Worm (Caenorhabditis elegans): Measurements from ENCODE around the gene F09E10.1.

F09E10.1 gene

ce11 chrX:1521387-1521786, 18.8 kb downstream of the F09E10.1 start, which contains the start of gene toca-1:
toca-1 (minus strand) TSS chrX:1521487.
- TF ChIP-seq pha-4 (tag; optimal IDR thresholded peaks at IDR 0.05): no peak
- TF ChIP-seq mml-1 (tag; optimal IDR thresholded peaks at IDR 0.05): no peak
- TF ChIP-seq ZK546.5 (tag; optimal IDR thresholded peaks at IDR 0.05): no peak
- no peak for TF ChIP-seq lin-15B (tag; optimal IDR thresholded peaks at IDR 0.05)
- TF ChIP-seq eor-1 (tag; optimal IDR thresholded peaks at IDR 0.05): no peak
- no peak for TF ChIP-seq egl-27 (tag; optimal IDR thresholded peaks at IDR 0.05)
- no peak for TF ChIP-seq nhr-11 (tag; optimal IDR thresholded peaks at IDR 0.05)
- TF ChIP-seq ceh-28 (tag; optimal IDR thresholded peaks at IDR 0.05): no peak
- no peak for TF ChIP-seq mdl-1 (tag; optimal IDR thresholded peaks at IDR 0.05)

ce11 chrX:1522068-1522467, 19.5 kb downstream of the F09E10.1 start:
- TF ChIP-seq hmg-11 (tag; optimal IDR thresholded peaks at IDR 0.05): peak; percentile 35
- no peak for TF ChIP-seq ceh-28 (tag; optimal IDR thresholded peaks at IDR 0.05)
- TF ChIP-seq daf-12 (tag; optimal IDR thresholded peaks at IDR 0.05): no peak
- TF ChIP-seq tbx-2 (tag; optimal IDR thresholded peaks at IDR 0.05): no peak
- peak; percentile 57 for TF ChIP-seq nfya-1 (tag; optimal IDR thresholded peaks at IDR 0.05; ENCODE audit: insufficient read depth)
- TF ChIP-seq elt-1 (tag; optimal IDR thresholded peaks at IDR 0.05): no peak
- no peak for TF ChIP-seq skn-1 (tag; optimal IDR thresholded peaks at IDR 0.05)
- TF ChIP-seq lin-39 (tag; optimal IDR thresholded peaks at IDR 0.05): peak; percentile 71
- TF ChIP-seq lin-15B (tag; optimal IDR thresholded peaks at IDR 0.05): peak; percentile 5
- no peak for TF ChIP-seq ztf-11 (tag; optimal IDR thresholded peaks at IDR 0.05)
- TF ChIP-seq unc-39 (tag; optimal IDR thresholded peaks at IDR 0.05): no peak
- TF ChIP-seq nhr-11 (tag; optimal IDR thresholded peaks at IDR 0.05): no peak
- TF ChIP-seq nhr-237 (tag; optimal IDR thresholded peaks at IDR 0.05): no peak
- TF ChIP-seq elt-3 (tag; optimal IDR thresholded peaks at IDR 0.05): no peak
- TF ChIP-seq R02D3.7 (tag; optimal IDR thresholded peaks at IDR 0.05): no peak
- no peak for TF ChIP-seq pha-4 (tag; optimal IDR thresholded peaks at IDR 0.05)

ce11 chrX:1523272-1523671, 20.7 kb downstream of the F09E10.1 start:
- TF ChIP-seq sea-2 (GFP tag; optimal IDR thresholded peaks at IDR 0.05): no peak
- no peak for TF ChIP-seq hmg-11 (tag; optimal IDR thresholded peaks at IDR 0.05)
- no peak for TF ChIP-seq eor-1 (tag; optimal IDR thresholded peaks at IDR 0.05)
- no peak for TF ChIP-seq elt-3 (tag; optimal IDR thresholded peaks at IDR 0.05)
- TF ChIP-seq nhr-67 (tag; optimal IDR thresholded peaks at IDR 0.05): no peak
- no peak for TF ChIP-seq fkh-2 (tag; optimal IDR thresholded peaks at IDR 0.05)
- no peak for TF ChIP-seq ZK546.5 (tag; optimal IDR thresholded peaks at IDR 0.05)
- TF ChIP-seq nhr-25 (tag; optimal IDR thresholded peaks at IDR 0.05): no peak
- no peak for TF ChIP-seq nhr-28 (tag; optimal IDR thresholded peaks at IDR 0.05)

- TF ChIP-seq ZK546.5 (tag; optimal IDR thresholded peaks at IDR 0.05): no peak
- TF ChIP-seq aly-2 (tag; optimal IDR thresholded peaks at IDR 0.05): no peak
- no peak for TF ChIP-seq daf-12 (tag; optimal IDR thresholded peaks at IDR 0.05)
- TF ChIP-seq nhr-25 (tag; optimal IDR thresholded peaks at IDR 0.05): peak; percentile 19
- peak; percentile 26 for TF ChIP-seq ama-1 (optimal IDR thresholded peaks at IDR 0.05)
- no peak for TF ChIP-seq zag-1 (tag; optimal IDR thresholded peaks at IDR 0.05)
- TF ChIP-seq elt-3 (tag; optimal IDR thresholded peaks at IDR 0.05): no peak
- no peak for TF ChIP-seq nhr-77 (tag; optimal IDR thresholded peaks at IDR 0.05)
- peak; percentile 44 for TF ChIP-seq hmg-11 (tag; optimal IDR thresholded peaks at IDR 0.05)
- TF ChIP-seq nhr-43 (tag; optimal IDR thresholded peaks at IDR 0.05; ENCODE audit: poor library complexity, severe bottlenecking): no peak
- no peak for TF ChIP-seq skn-1 (tag; optimal IDR thresholded peaks at IDR 0.05)
- peak; percentile 59 for TF ChIP-seq nfya-1 (tag; optimal IDR thresholded peaks at IDR 0.05; ENCODE audit: insufficient read depth)
- TF ChIP-seq nhr-11 (tag; optimal IDR thresholded peaks at IDR 0.05): no peak
- no peak for TF ChIP-seq nhr-67 (tag; optimal IDR thresholded peaks at IDR 0.05)
- TF ChIP-seq mml-1 (tag; optimal IDR thresholded peaks at IDR 0.05): no peak
- TF ChIP-seq nhr-23 (tag; optimal IDR thresholded peaks at IDR 0.05): peak; percentile 62
- TF ChIP-seq lin-15B (tag; optimal IDR thresholded peaks at IDR 0.05): no peak
- TF ChIP-seq fkh-2 (tag; optimal IDR thresholded peaks at IDR 0.05): no peak
- TF ChIP-seq pha-4 (tag; optimal IDR thresholded peaks at IDR 0.05): peak; percentile 34
- TF ChIP-seq egl-27 (tag; optimal IDR thresholded peaks at IDR 0.05): no peak
- no peak for TF ChIP-seq elt-2 (tag; optimal IDR thresholded peaks at IDR 0.05)
- no peak for TF ChIP-seq ceh-16 (tag; optimal IDR thresholded peaks at IDR 0.05)
- TF ChIP-seq ceh-28 (tag; optimal IDR thresholded peaks at IDR 0.05): no peak
- TF ChIP-seq ceh-9 (tag; optimal IDR thresholded peaks at IDR 0.05): no peak
- no peak for TF ChIP-seq snpc-4 (tag; optimal IDR thresholded peaks at IDR 0.05)
- no peak for TF ChIP-seq tbx-2 (tag; optimal IDR thresholded peaks at IDR 0.05)
- no peak for TF ChIP-seq nhr-12 (tag; optimal IDR thresholded peaks at IDR 0.05)
- TF ChIP-seq nhr-28 (tag; optimal IDR thresholded peaks at IDR 0.05): no peak
- TF ChIP-seq egl-5 (tag; optimal IDR thresholded peaks at IDR 0.05): peak; percentile 64
- TF ChIP-seq unc-39 (tag; optimal IDR thresholded peaks at IDR 0.05): no peak
- no peak for TF ChIP-seq jun-1 (tag; optimal IDR thresholded peaks at IDR 0.05)
- no peak for TF ChIP-seq nhr-237 (tag; optimal IDR thresholded peaks at IDR 0.05)
- TF ChIP-seq ztf-4 (tag; optimal IDR thresholded peaks at IDR 0.05): no peak
- TF ChIP-seq elt-1 (tag; optimal IDR thresholded peaks at IDR 0.05): no peak
- no peak for TF ChIP-seq mdl-1 (tag; optimal IDR thresholded peaks at IDR 0.05)
- TF ChIP-seq pqm-1 (tag; optimal IDR thresholded peaks at IDR 0.05): no peak
- peak; percentile 41 for TF ChIP-seq lsy-12 (tag; optimal IDR thresholded peaks at IDR 0.05)
- no peak for TF ChIP-seq ceh-82 (tag; optimal IDR thresholded peaks at IDR 0.05)
- TF ChIP-seq R02D3.7 (tag; optimal IDR thresholded peaks at IDR 0.05): no peak
- TF ChIP-seq eor-1 (tag; optimal IDR thresholded peaks at IDR 0.05): no peak
- peak; percentile 84 for TF ChIP-seq lin-39 (tag; optimal IDR thresholded peaks at IDR 0.05)
- TF ChIP-seq unc-62 (GFP tag; optimal IDR thresholded peaks at IDR 0.05): no peak
These were observed 22.0 kb downstream of the F09E10.1 start for ce11 chrX:1524559-1524958.

Measured in whole organism, L3 larva.